Worm (Caenorhabditis elegans): ENCODE measurements around the gene aldo-2.

- TF ChIP-seq him-1 (tag; optimal IDR thresholded peaks at IDR 0.05) (no peak), W03F9.2 (tag; optimal IDR thresholded peaks at IDR 0.05) (no peak)
Measured at ce11 chrIII:5834663-5835062, 41.8 kb downstream of the aldo-2 start.

Data from whole organism, L4/young adult.